Worm (Caenorhabditis elegans) whole organism, L1 larva: ENCODE results near the gene ZK1127.12.

Experiments used
- C16A3.4 ChIP-seq: fragments of 150-350 bp; optimal IDR thresholded peaks from 2 replicates; lab custom pipeline; 2014; ENCODE audit warnings: missing biosample characterization, missing genetic modification characterization
- F16B12.6 ChIP-seq: fragments of 150-350 bp; optimal IDR thresholded peaks from 2 replicates; lab custom pipeline; 2014; ENCODE audit warnings: missing biosample characterization, missing genetic modification characterization
- Y116A8C.19 ChIP-seq: sonication (generic microtip); optimal IDR thresholded peaks from 2 replicates; lab custom pipeline; 2016; ENCODE audit warnings: missing compliant biosample characterization, missing genetic modification characterization, borderline replicate concordance
- aha-1 ChIP-seq: fragments of 150-350 bp; optimal IDR thresholded peaks from 2 replicates; lab custom pipeline; 2014; ENCODE audit warnings: missing biosample characterization, missing genetic modification characterization
- alr-1 ChIP-seq: fragments of 200-800 bp; sonication (Bioruptor generic); optimal IDR thresholded peaks from 2 replicates; lab custom pipeline; 2018; ENCODE audit warnings: borderline replicate concordance, mild to moderate bottlenecking, missing genetic modification characterization, missing compliant biosample characterization
- aly-2 ChIP-seq: fragments of 150-350 bp; optimal IDR thresholded peaks from 2 replicates; lab custom pipeline; 2014; ENCODE audit warnings: missing biosample characterization, missing genetic modification characterization
- ama-1 ChIP-seq: fragments of 150-350 bp; optimal IDR thresholded peaks from 2 replicates; lab custom pipeline; 2014
- blmp-1 ChIP-seq: fragments of 150-350 bp; optimal IDR thresholded peaks from 2 replicates; lab custom pipeline; 2014; ENCODE audit warnings: missing biosample characterization, missing genetic modification characterization
- ceh-8 ChIP-seq: fragments of 200-800 bp; sonication (Bioruptor generic); optimal IDR thresholded peaks from 2 replicates; lab custom pipeline; 2018; ENCODE audit warnings: mild to moderate bottlenecking, missing genetic modification characterization, moderate library complexity, missing compliant biosample characterization
- ceh-82 ChIP-seq, 3 experiments: fragments of 150-350 bp in 1 of 3; sonication (generic microtip) in 2 of 3; optimal IDR thresholded peaks; 2 replicates each; lab custom pipeline; 2014 to 2017; ENCODE audit warnings: missing biosample characterization in 3 of 3, missing genetic modification characterization in 3 of 3
- ceh-88 ChIP-seq: fragments of 200-800 bp; sonication (Bioruptor generic); IDR thresholded peaks from 2 replicates; pipeline ENCODE4 v1.3.6; 2022; ENCODE audit warnings: missing genetic modification characterization, missing compliant biosample characterization
- ceh-90 ChIP-seq: sonication (generic microtip); optimal IDR thresholded peaks from 2 replicates; lab custom pipeline; 2016; ENCODE audit warnings: missing genetic modification characterization, missing compliant biosample characterization
- ces-1 ChIP-seq: fragments of 150-350 bp; optimal IDR thresholded peaks from 2 replicates; lab custom pipeline; 2014; ENCODE audit warnings: missing biosample characterization, missing genetic modification reagents, missing genetic modification characterization
- dpl-1 ChIP-seq, 3 experiments: fragments of 150-350 bp in 2 of 3; sonication (generic microtip) in 1 of 3; optimal IDR thresholded peaks; 2 replicates each; lab custom pipeline; 2014 to 2017; ENCODE audit warnings: missing biosample characterization in 3 of 3, missing genetic modification characterization in 3 of 3, missing genetic modification reagents in 3 of 3
- efl-1 ChIP-seq, 4 experiments: fragments of 150-350 bp; optimal IDR thresholded peaks in 3 of 4; peaks in 1 of 4; 1 replicate in 1 of 4; 2 replicates in 3 of 4; lab custom pipeline; 2014; ENCODE audit warnings: missing biosample characterization in 2 of 4, missing genetic modification characterization in 2 of 4, missing genetic modification reagents in 2 of 4
- egl-13 ChIP-seq: sonication (generic microtip); optimal IDR thresholded peaks from 2 replicates; lab custom pipeline; 2016; ENCODE audit warnings: missing genotype, missing genetic modification reagents, missing genetic modification characterization, missing compliant biosample characterization
- elt-2 ChIP-seq: sonication (generic microtip); optimal IDR thresholded peaks from 2 replicates; lab custom pipeline; 2016; ENCODE audit warnings: missing genetic modification characterization, mild to moderate bottlenecking, inconsistent platforms, missing compliant biosample characterization, missing genetic modification reagents
- elt-3 ChIP-seq, 6 experiments: fragments of 150-350 bp in 1 of 6; sonication (generic microtip); optimal IDR thresholded peaks; 2 replicates each; lab custom pipeline; 2017 to 2018; ENCODE audit warnings: missing biosample characterization in 6 of 6, missing genetic modification characterization in 6 of 6, inconsistent platforms in 1 of 6
- ets-5 ChIP-seq: fragments of 200-800 bp; sonication (Bioruptor generic); IDR thresholded peaks from 2 replicates; pipeline ENCODE4 v1.3.6; 2022; ENCODE audit warnings: missing genetic modification characterization, missing compliant biosample characterization
- fkh-10 ChIP-seq: sonication (generic microtip); optimal IDR thresholded peaks from 2 replicates; lab custom pipeline; 2017; ENCODE audit warnings: missing biosample characterization, missing genetic modification reagents, missing genetic modification characterization
- fkh-4 ChIP-seq: sonication (generic microtip); optimal IDR thresholded peaks from 2 replicates; lab custom pipeline; 2016; ENCODE audit warnings: missing compliant biosample characterization, missing genetic modification characterization, borderline replicate concordance
- fkh-8 ChIP-seq: sonication (generic microtip); optimal IDR thresholded peaks from 2 replicates; lab custom pipeline; 2016; ENCODE audit warnings: mild to moderate bottlenecking, missing genetic modification characterization, missing compliant biosample characterization
- fos-1 ChIP-seq: fragments of 150-350 bp; optimal IDR thresholded peaks from 2 replicates; lab custom pipeline; 2014; ENCODE audit warnings: missing biosample characterization, missing genetic modification characterization
- hpl-2 ChIP-seq: fragments of 150-350 bp; optimal IDR thresholded peaks from 2 replicates; lab custom pipeline; 2014; ENCODE audit warnings: missing biosample characterization, missing genetic modification reagents, missing genetic modification characterization
- irx-1 ChIP-seq: sonication (generic microtip); optimal IDR thresholded peaks from 2 replicates; lab custom pipeline; 2016; ENCODE audit warnings: missing genetic modification characterization, missing compliant biosample characterization
- lin-13 ChIP-seq: fragments of 150-350 bp; optimal IDR thresholded peaks from 2 replicates; lab custom pipeline; 2014; ENCODE audit warnings: missing biosample characterization, missing genetic modification reagents, missing genetic modification characterization
- lin-14 ChIP-seq: fragments of 200-800 bp; sonication (Bioruptor generic); optimal IDR thresholded peaks from 2 replicates; lab custom pipeline; 2018; ENCODE audit warnings: mild to moderate bottlenecking, missing genetic modification characterization, moderate library complexity, missing compliant biosample characterization
- lin-35 ChIP-seq, 2 experiments: fragments of 150-350 bp; optimal IDR thresholded peaks; 2 replicates each; lab custom pipeline; 2014; ENCODE audit warnings: missing biosample characterization in 2 of 2, missing genetic modification characterization in 2 of 2, missing genetic modification reagents in 2 of 2
- lir-3 ChIP-seq: sonication (generic microtip); optimal IDR thresholded peaks from 2 replicates; lab custom pipeline; 2016; ENCODE audit warnings: mild to moderate bottlenecking, missing genetic modification characterization, moderate library complexity, missing compliant biosample characterization; ENCODE audit not compliant: poor library complexity
- mab-9 ChIP-seq: fragments of 200-800 bp; sonication (Bioruptor generic); IDR thresholded peaks from 2 replicates; pipeline ENCODE4 v1.3.6; 2022; ENCODE audit warnings: missing genetic modification reagents, missing genetic modification characterization, missing compliant biosample characterization
- mdl-1 ChIP-seq, 2 experiments: fragments of 150-350 bp; optimal IDR thresholded peaks; 2 replicates each; lab custom pipeline; 2014 to 2017; ENCODE audit warnings: missing biosample characterization in 2 of 2, missing genetic modification characterization in 2 of 2, inconsistent platforms in 1 of 2
- mep-1 ChIP-seq: fragments of 150-350 bp; optimal IDR thresholded peaks from 2 replicates; lab custom pipeline; 2014; ENCODE audit warnings: missing biosample characterization, missing genetic modification characterization
- nhr-11 ChIP-seq: fragments of 150-350 bp; optimal IDR thresholded peaks from 2 replicates; lab custom pipeline; 2014; ENCODE audit warnings: missing biosample characterization, missing genetic modification characterization
- nhr-12 ChIP-seq: sonication (generic microtip); optimal IDR thresholded peaks from 2 replicates; lab custom pipeline; 2017; ENCODE audit warnings: missing biosample characterization, missing genetic modification characterization
- nhr-20 ChIP-seq: sonication (generic microtip); optimal IDR thresholded peaks from 2 replicates; lab custom pipeline; 2016; ENCODE audit warnings: mild to moderate bottlenecking, missing genetic modification characterization, missing compliant biosample characterization
- nhr-237 ChIP-seq: fragments of 150-350 bp; optimal IDR thresholded peaks from 2 replicates; lab custom pipeline; 2014; ENCODE audit warnings: missing biosample characterization, missing genetic modification characterization
- nhr-71 ChIP-seq: sonication (generic microtip); optimal IDR thresholded peaks from 2 replicates; lab custom pipeline; 2016; ENCODE audit warnings: mild to moderate bottlenecking, missing genetic modification characterization, moderate library complexity, missing compliant biosample characterization
- nhr-77 ChIP-seq: fragments of 150-350 bp; optimal IDR thresholded peaks from 2 replicates; lab custom pipeline; 2014; ENCODE audit warnings: missing biosample characterization, missing genetic modification characterization
- nhr-84 ChIP-seq: sonication (generic microtip); optimal IDR thresholded peaks from 2 replicates; lab custom pipeline; 2017; ENCODE audit warnings: missing biosample characterization, missing genetic modification characterization
- nhr-85 ChIP-seq: sonication (generic microtip); peaks from one replicate; lab custom pipeline; 2016; ENCODE audit warnings: missing genetic modification characterization, inconsistent platforms, missing compliant biosample characterization
- pag-3 ChIP-seq: sonication (generic microtip); optimal IDR thresholded peaks from 2 replicates; lab custom pipeline; 2017; ENCODE audit warnings: missing genetic modification characterization, mild to moderate bottlenecking, missing compliant biosample characterization, antibody characterized with exemption, borderline replicate concordance; ENCODE audit not compliant: insufficient read depth
- pax-3 ChIP-seq: fragments of 200-800 bp; sonication (Bioruptor generic); optimal IDR thresholded peaks from 2 replicates; lab custom pipeline; 2018; ENCODE audit warnings: mild to moderate bottlenecking, missing genetic modification characterization, moderate library complexity, missing compliant biosample characterization
- rnt-1 ChIP-seq: sonication (generic microtip); optimal IDR thresholded peaks from 2 replicates; lab custom pipeline; 2016; ENCODE audit warnings: mild to moderate bottlenecking, missing genetic modification characterization, moderate library complexity, missing compliant biosample characterization
- sup-37 ChIP-seq: fragments of 200-800 bp; sonication (Bioruptor generic); optimal IDR thresholded peaks from 2 replicates; lab custom pipeline; 2018; ENCODE audit warnings: mild to moderate bottlenecking, missing genetic modification characterization, missing compliant biosample characterization
- swsn-7 ChIP-seq: sonication (generic microtip); optimal IDR thresholded peaks from 2 replicates; lab custom pipeline; 2016; ENCODE audit warnings: missing genetic modification characterization, missing compliant biosample characterization
- tbx-2 ChIP-seq: sonication (generic microtip); optimal IDR thresholded peaks from 2 replicates; lab custom pipeline; 2016; ENCODE audit warnings: missing genetic modification characterization, missing compliant biosample characterization
- unc-62 ChIP-seq: fragments of 150-350 bp; optimal IDR thresholded peaks from 2 replicates; lab custom pipeline; 2014; ENCODE audit warnings: missing biosample characterization, missing genetic modification reagents, missing genetic modification characterization
- unc-98 ChIP-seq: fragments of 200-800 bp; sonication (Bioruptor generic); IDR thresholded peaks from 2 replicates; pipeline ENCODE4 v1.3.6; 2022; ENCODE audit warnings: missing genetic modification characterization, missing compliant biosample characterization
- vab-15 ChIP-seq: sonication (generic microtip); optimal IDR thresholded peaks from 2 replicates; lab custom pipeline; 2017; ENCODE audit warnings: missing genotype, mild to moderate bottlenecking, missing genetic modification characterization, missing compliant biosample characterization
- xbp-1 ChIP-seq: sonication (generic microtip); optimal IDR thresholded peaks from 2 replicates; lab custom pipeline; 2016; ENCODE audit warnings: missing genetic modification characterization, missing compliant biosample characterization
- ztf-11 ChIP-seq, 2 experiments: sonication (generic microtip); optimal IDR thresholded peaks; 2 replicates each; lab custom pipeline; 2016 to 2017; ENCODE audit warnings: missing genetic modification characterization in 2 of 2, missing biosample characterization in 1 of 2, missing compliant biosample characterization in 1 of 2
- ztf-4 ChIP-seq: fragments of 150-350 bp; optimal IDR thresholded peaks from 2 replicates; lab custom pipeline; 2014; ENCODE audit warnings: missing biosample characterization, missing genetic modification characterization

ZK1127.12 gene

DNA sequence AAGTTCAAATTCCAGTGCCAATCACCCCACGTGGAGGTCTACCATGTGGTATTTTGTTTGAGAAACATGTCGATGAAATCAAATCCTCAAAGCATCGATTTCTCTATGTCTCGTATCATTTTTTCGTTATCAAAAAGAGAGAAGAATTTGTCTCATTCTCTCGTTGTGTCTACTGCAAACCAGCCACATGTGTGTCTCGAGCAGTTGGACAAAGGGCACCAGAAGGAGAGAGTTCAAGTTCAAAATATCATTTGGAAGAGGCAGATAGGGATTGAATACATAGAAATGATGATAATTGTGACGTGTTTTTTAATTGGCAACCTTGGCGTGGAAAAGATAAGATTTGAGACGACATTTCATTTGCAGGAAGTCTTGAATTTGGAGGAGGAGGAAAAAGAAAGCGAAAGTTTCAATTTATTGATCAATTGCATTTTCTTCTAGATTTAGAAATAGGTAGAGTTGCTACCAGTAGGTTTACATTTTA lies 7.4 kb downstream of the ZK1127.12 start:
- TF ChIP-seq ceh-88 (GFP tag; lab: Robert Waterston, UW): no peak
- TF ChIP-seq elt-2 (tag; lab: Kevin White, UChicago): peak; percentile 83
- peak; percentile 18 for TF ChIP-seq C16A3.4 (tag; lab: Kevin White, UChicago)
- TF ChIP-seq fkh-10 (GFP tag; lab: Kevin White, UChicago): no peak
- TF ChIP-seq nhr-237 (tag; lab: Kevin White, UChicago): no peak
- peak; percentile 91 for TF ChIP-seq nhr-71
- peak in 2 of 3 experiments; percentile 32 to 36 for TF ChIP-seq dpl-1 (GFP tag; optimal IDR thresholded peaks at IDR 0.05; lab: Kevin White, UChicago)
- TF ChIP-seq Y116A8C.19 (tag; lab: Kevin White, UChicago): no peak
- no peak for TF ChIP-seq vab-15 (tag; lab: Kevin White, UChicago)
- peak in 1 of 2 experiments; percentile 59 for TF ChIP-seq lin-35 (GFP tag; optimal IDR thresholded peaks at IDR 0.05; lab: Kevin White, UChicago)
- TF ChIP-seq tbx-2: peak; percentile 70
- TF ChIP-seq nhr-84 (tag; lab: Kevin White, UChicago): no peak
- TF ChIP-seq pag-3: peak; percentile 5
- no peak for TF ChIP-seq ama-1 (lab: Kevin White, UChicago)
- TF ChIP-seq efl-1 (optimal IDR thresholded peaks at IDR 0.05; lab: Kevin White, UChicago): peak in 1 of 2 experiments; percentile 28
- peak; percentile 7 to 87 for TF ChIP-seq efl-1 (GFP tag; optimal IDR thresholded peaks at IDR 0.05 in 1 of 2; lab: Kevin White, UChicago)
- TF ChIP-seq ztf-11 (tag; optimal IDR thresholded peaks at IDR 0.05; lab: Kevin White, UChicago): no peak
- TF ChIP-seq xbp-1 (tag; lab: Kevin White, UChicago): no peak
- no peak for TF ChIP-seq swsn-7 (tag; lab: Kevin White, UChicago)
- no peak for TF ChIP-seq lin-13 (GFP tag; lab: Kevin White, UChicago)
- TF ChIP-seq alr-1: no peak
- no peak for TF ChIP-seq fkh-4
- TF ChIP-seq ceh-82 (tag; optimal IDR thresholded peaks at IDR 0.05; lab: Kevin White, UChicago): no peak
- TF ChIP-seq mep-1 (tag; lab: Kevin White, UChicago): peak; percentile 39
- TF ChIP-seq unc-62 (GFP tag; lab: Kevin White, UChicago): no peak
- TF ChIP-seq mab-9 (GFP tag; lab: Robert Waterston, UW): no peak
- TF ChIP-seq elt-3 (tag; optimal IDR thresholded peaks at IDR 0.05; lab: Kevin White, UChicago): peak in 3 of 6 experiments; percentile 53 to 79 (median 72)
- TF ChIP-seq hpl-2 (GFP tag; lab: Kevin White, UChicago): no peak
- no peak for TF ChIP-seq fkh-8
- TF ChIP-seq ceh-90: no peak
- no peak for TF ChIP-seq ceh-8 (GFP tag; lab: Kevin White, UChicago)
- no peak for TF ChIP-seq nhr-12 (tag; lab: Kevin White, UChicago)
- TF ChIP-seq nhr-77 (tag; lab: Kevin White, UChicago): no peak
- peak; percentile 87 for TF ChIP-seq nhr-20 (tag; lab: Kevin White, UChicago)
- TF ChIP-seq nhr-85: peak; percentile 94
- TF ChIP-seq pax-3: no peak
- peak; percentile 14 for TF ChIP-seq fos-1
- TF ChIP-seq blmp-1 (tag; lab: Kevin White, UChicago): peak; percentile 62
- TF ChIP-seq mdl-1 (tag; optimal IDR thresholded peaks at IDR 0.05; lab: Kevin White, UChicago): peak in 1 of 2 experiments; percentile 75
- TF ChIP-seq sup-37 (GFP tag; lab: Kevin White, UChicago): no peak
- TF ChIP-seq ces-1: no peak
- peak; percentile 30 for TF ChIP-seq ztf-4 (tag; lab: Kevin White, UChicago)
- peak; percentile 88 for TF ChIP-seq lin-14 (GFP tag; lab: Kevin White, UChicago)
- no peak for TF ChIP-seq unc-98 (GFP tag; lab: Robert Waterston, UW)
- TF ChIP-seq ets-5 (GFP tag; lab: Robert Waterston, UW): no peak
- TF ChIP-seq aly-2 (tag; lab: Kevin White, UChicago): no peak
- no peak for TF ChIP-seq aha-1 (tag; lab: Kevin White, UChicago)
- no peak for TF ChIP-seq nhr-11 (tag; lab: Kevin White, UChicago)
- no peak for TF ChIP-seq F16B12.6 (tag; lab: Kevin White, UChicago)
- TF ChIP-seq irx-1 (tag; lab: Kevin White, UChicago): no peak
- TF ChIP-seq rnt-1: peak; percentile 64
- peak; percentile 37 for TF ChIP-seq lir-3 (tag; lab: Kevin White, UChicago)
- TF ChIP-seq egl-13 (tag; lab: Kevin White, UChicago): no peak
